Worm (Caenorhabditis elegans) whole organism, L4 larva: Measurements from ENCODE around the gene slmp-1.
A peak's percentile ranks its signal among the peaks of the same experiment; 100 is the strongest.

Source experiments
- D1046.2 ChIP-seq: fragments of 200-800 bp; sonication (Bioruptor generic); IDR thresholded peaks from 2 replicates; pipeline ENCODE4 v1.3.6; 2022; ENCODE audit warnings: missing genetic modification characterization, missing compliant biosample characterization
- F10B5.3 ChIP-seq: sonication (generic microtip); optimal IDR thresholded peaks from 2 replicates; lab custom pipeline; 2016; ENCODE audit warnings: mild to moderate bottlenecking, missing genetic modification characterization, missing compliant biosample characterization
- F26F4.8 ChIP-seq: fragments of 200-800 bp; sonication (Bioruptor generic); conservative IDR thresholded peaks from 2 replicates; pipeline ENCODE4 v1.3.6; 2022; ENCODE audit warnings: missing genetic modification characterization, missing compliant biosample characterization
- F37D6.2 ChIP-seq: sonication (generic microtip); optimal IDR thresholded peaks from 2 replicates; lab custom pipeline; 2016; ENCODE audit warnings: mild to moderate bottlenecking, missing genetic modification characterization, missing compliant biosample characterization
- R02D3.7 ChIP-seq: fragments of 150-350 bp; sonication (generic microtip); optimal IDR thresholded peaks from 3 replicates; lab custom pipeline; 2014; ENCODE audit warnings: missing biosample characterization, missing genetic modification characterization
- T26A8.4 ChIP-seq: fragments of 200-800 bp; sonication (Bioruptor generic); IDR thresholded peaks from 2 replicates; pipeline ENCODE4 v1.3.6; 2022; ENCODE audit warnings: missing genetic modification characterization, missing compliant biosample characterization
- Y48G9A.11 ChIP-seq: fragments of 200-800 bp; sonication (Bioruptor generic); IDR thresholded peaks from 2 replicates; pipeline ENCODE4 v1.3.6; 2022; ENCODE audit warnings: missing genetic modification reagents, missing genetic modification characterization, missing compliant biosample characterization
- Y5F2A.4 ChIP-seq: fragments of 200-800 bp; sonication (Bioruptor generic); optimal IDR thresholded peaks from 2 replicates; lab custom pipeline; 2018; ENCODE audit warnings: mild to moderate bottlenecking, missing genetic modification characterization, missing compliant biosample characterization
- Y75B8A.6 ChIP-seq: fragments of 200-800 bp; sonication (Bioruptor generic); IDR thresholded peaks from 2 replicates; pipeline ENCODE4 v1.3.6; 2022; ENCODE audit warnings: missing genetic modification reagents, missing genetic modification characterization, missing compliant biosample characterization
- ZK337.2 ChIP-seq: fragments of 200-800 bp; sonication (Bioruptor generic); IDR thresholded peaks from 2 replicates; pipeline ENCODE4 v1.3.6; 2022; ENCODE audit warnings: missing genetic modification reagents, missing genetic modification characterization, missing compliant biosample characterization
- ZK546.5 ChIP-seq, 2 experiments: sonication (generic microtip); optimal IDR thresholded peaks; 2 replicates each; lab custom pipeline; 2017; ENCODE audit warnings: missing biosample characterization in 2 of 2, missing genetic modification characterization in 2 of 2
- aha-1 ChIP-seq: fragments of 150-350 bp; peaks from one replicate; lab custom pipeline; 2014; ENCODE audit warnings: missing biosample characterization, missing genetic modification characterization
- ama-1 ChIP-seq: fragments of 150-350 bp; optimal IDR thresholded peaks from 2 replicates; lab custom pipeline; 2014; ENCODE audit warnings: inconsistent platforms, mixed read lengths
- ceh-32 ChIP-seq: sonication (generic microtip); optimal IDR thresholded peaks from 2 replicates; lab custom pipeline; 2016; ENCODE audit warnings: mild to moderate bottlenecking, missing genetic modification characterization, missing compliant biosample characterization; ENCODE audit not compliant: poor library complexity
- ceh-44 ChIP-seq: fragments of 200-800 bp; sonication (Bioruptor generic); IDR thresholded peaks from 2 replicates; pipeline ENCODE4 v1.3.6; 2022; ENCODE audit warnings: missing genetic modification reagents, missing genetic modification characterization, missing compliant biosample characterization
- ceh-62 ChIP-seq: sonication (generic microtip); optimal IDR thresholded peaks from 2 replicates; lab custom pipeline; 2017; ENCODE audit warnings: missing biosample characterization, missing genetic modification characterization
- ces-1 ChIP-seq: fragments of 150-350 bp; sonication (generic microtip); optimal IDR thresholded peaks from 4 replicates; lab custom pipeline; 2014; ENCODE audit warnings: missing biosample characterization, missing genetic modification reagents, missing genetic modification characterization
- cey-2 ChIP-seq: sonication (generic microtip); optimal IDR thresholded peaks from 3 replicates; lab custom pipeline; 2017; ENCODE audit warnings: missing genetic modification characterization, mild to moderate bottlenecking, missing compliant biosample characterization, antibody characterized with exemption, borderline replicate concordance; ENCODE audit not compliant: insufficient read depth
- daf-19 ChIP-seq: fragments of 200-800 bp; sonication (Bioruptor generic); conservative IDR thresholded peaks from 2 replicates; pipeline ENCODE4 v1.3.6; 2022; ENCODE audit warnings: missing genetic modification characterization, missing compliant biosample characterization
- dmd-6 ChIP-seq: fragments of 200-800 bp; sonication (Bioruptor generic); IDR thresholded peaks from 2 replicates; pipeline ENCODE4 v1.3.6; 2022; ENCODE audit warnings: missing genetic modification reagents, missing genetic modification characterization, missing compliant biosample characterization
- duxl-1 ChIP-seq: sonication (generic microtip); optimal IDR thresholded peaks from 2 replicates; lab custom pipeline; 2016; ENCODE audit warnings: mild to moderate bottlenecking, missing genetic modification characterization, moderate library complexity, missing compliant biosample characterization; ENCODE audit not compliant: poor library complexity
- dve-1 ChIP-seq: sonication (generic microtip); optimal IDR thresholded peaks from 2 replicates; lab custom pipeline; 2017; ENCODE audit warnings: antibody characterized with exemption, mild to moderate bottlenecking, missing genetic modification characterization, missing compliant biosample characterization; ENCODE audit not compliant: insufficient read depth
- egl-27 ChIP-seq: sonication (generic microtip); optimal IDR thresholded peaks from 3 replicates; lab custom pipeline; 2017; ENCODE audit warnings: missing biosample characterization, missing genetic modification reagents, missing genetic modification characterization
- fkh-10 ChIP-seq: fragments of 150-350 bp; optimal IDR thresholded peaks from 2 replicates; lab custom pipeline; 2014; ENCODE audit warnings: missing biosample characterization, missing genetic modification reagents, missing genetic modification characterization
- fos-1 ChIP-seq: fragments of 150-350 bp; optimal IDR thresholded peaks from 2 replicates; lab custom pipeline; 2014; ENCODE audit warnings: missing biosample characterization, missing genetic modification characterization
- gei-8 ChIP-seq: fragments of 200-800 bp; sonication (Bioruptor generic); optimal IDR thresholded peaks from 2 replicates; lab custom pipeline; 2018; ENCODE audit warnings: mild to moderate bottlenecking, missing genetic modification characterization, missing compliant biosample characterization
- lin-1 ChIP-seq: fragments of 200-800 bp; sonication (Bioruptor generic); IDR thresholded peaks from 2 replicates; pipeline ENCODE4 v1.3.6; 2022; ENCODE audit warnings: missing genetic modification reagents, missing genetic modification characterization, missing compliant biosample characterization
- lin-15B ChIP-seq: fragments of 150-350 bp; sonication (generic microtip); optimal IDR thresholded peaks from 3 replicates; lab custom pipeline; 2014; ENCODE audit warnings: missing biosample characterization, missing genetic modification characterization
- lin-39 ChIP-seq: fragments of 150-350 bp; optimal IDR thresholded peaks from 2 replicates; lab custom pipeline; 2014; ENCODE audit warnings: missing biosample characterization, missing genetic modification reagents, missing genetic modification characterization
- madf-9 ChIP-seq: fragments of 200-800 bp; sonication (Bioruptor generic); conservative IDR thresholded peaks from 2 replicates; pipeline ENCODE4 v1.3.6; 2022; ENCODE audit warnings: missing genetic modification reagents, missing genetic modification characterization, missing compliant biosample characterization
- mep-1 ChIP-seq: fragments of 150-350 bp; sonication (generic microtip); optimal IDR thresholded peaks from 3 replicates; lab custom pipeline; 2014; ENCODE audit warnings: missing biosample characterization, missing genetic modification characterization
- mxl-3 ChIP-seq: fragments of 200-800 bp; sonication (Bioruptor generic); optimal IDR thresholded peaks from 2 replicates; lab custom pipeline; 2018; ENCODE audit warnings: mild to moderate bottlenecking, missing genetic modification characterization, missing compliant biosample characterization
- nhr-10 ChIP-seq: fragments of 150-350 bp; optimal IDR thresholded peaks from 2 replicates; lab custom pipeline; 2014; ENCODE audit warnings: missing biosample characterization, missing genetic modification characterization
- nhr-102 ChIP-seq: sonication (generic microtip); optimal IDR thresholded peaks from 2 replicates; lab custom pipeline; 2016; ENCODE audit warnings: mild to moderate bottlenecking, missing genetic modification characterization, moderate library complexity, missing compliant biosample characterization
- nhr-11 ChIP-seq: fragments of 150-350 bp; optimal IDR thresholded peaks from 2 replicates; lab custom pipeline; 2014; ENCODE audit warnings: missing biosample characterization, missing genetic modification characterization
- nhr-25 ChIP-seq: sonication (generic microtip); optimal IDR thresholded peaks from 2 replicates; lab custom pipeline; 2017; ENCODE audit warnings: missing genetic modification characterization, mild to moderate bottlenecking, missing compliant biosample characterization, antibody characterized with exemption, moderate library complexity, borderline replicate concordance; ENCODE audit not compliant: insufficient read depth
- nhr-28 ChIP-seq: fragments of 150-350 bp; optimal IDR thresholded peaks from 2 replicates; lab custom pipeline; 2014; ENCODE audit warnings: missing biosample characterization, missing genetic modification characterization
- nhr-76 ChIP-seq: fragments of 150-350 bp; optimal IDR thresholded peaks from 2 replicates; lab custom pipeline; 2014; ENCODE audit warnings: missing biosample characterization, missing genetic modification characterization
- php-3 ChIP-seq: fragments of 200-800 bp; sonication (Bioruptor generic); IDR thresholded peaks from 2 replicates; pipeline ENCODE4 v1.3.6; 2022; ENCODE audit warnings: missing genetic modification reagents, missing genetic modification characterization, missing compliant biosample characterization
- pqm-1 ChIP-seq: sonication (generic microtip); optimal IDR thresholded peaks from 2 replicates; lab custom pipeline; 2017; ENCODE audit warnings: missing biosample characterization, missing genetic modification characterization
- rbr-2 ChIP-seq: sonication (generic microtip); optimal IDR thresholded peaks from 2 replicates; lab custom pipeline; 2016; ENCODE audit warnings: missing genotype, missing genetic modification characterization, missing compliant biosample characterization
- saeg-2 ChIP-seq: fragments of 200-800 bp; sonication (Bioruptor generic); IDR thresholded peaks from 2 replicates; pipeline ENCODE4 v1.3.6; 2022; ENCODE audit warnings: missing genetic modification reagents, missing genetic modification characterization, missing compliant biosample characterization
- sdz-12 ChIP-seq: fragments of 200-800 bp; sonication (Bioruptor generic); optimal IDR thresholded peaks from 2 replicates; lab custom pipeline; 2018; ENCODE audit warnings: mild to moderate bottlenecking, missing genetic modification characterization, missing compliant biosample characterization
- tag-97 ChIP-seq: fragments of 200-800 bp; sonication (Bioruptor generic); IDR thresholded peaks from 2 replicates; pipeline ENCODE4 v1.3.6; 2022; ENCODE audit warnings: missing genetic modification characterization, missing compliant biosample characterization
- tra-1 ChIP-seq: fragments of 200-800 bp; sonication (Bioruptor generic); IDR thresholded peaks from 2 replicates; pipeline ENCODE4 v1.3.6; 2022; ENCODE audit warnings: missing genetic modification reagents, missing genetic modification characterization, missing compliant biosample characterization
- unc-39 ChIP-seq: sonication (generic microtip); optimal IDR thresholded peaks from 2 replicates; lab custom pipeline; 2017; ENCODE audit warnings: missing biosample characterization, missing genetic modification characterization
- zfp-3 ChIP-seq: fragments of 200-800 bp; sonication (Bioruptor generic); conservative IDR thresholded peaks from 2 replicates; pipeline ENCODE4 v1.3.6; 2022; ENCODE audit warnings: missing genetic modification reagents, missing genetic modification characterization, missing compliant biosample characterization
- zip-2 ChIP-seq: fragments of 150-350 bp; optimal IDR thresholded peaks from 2 replicates; lab custom pipeline; 2014; ENCODE audit warnings: missing biosample characterization, missing genetic modification characterization
- ztf-11 ChIP-seq: fragments of 150-350 bp; optimal IDR thresholded peaks from 2 replicates; lab custom pipeline; 2014; ENCODE audit warnings: missing biosample characterization, missing genetic modification characterization

The slmp-1 gene

DNA sequence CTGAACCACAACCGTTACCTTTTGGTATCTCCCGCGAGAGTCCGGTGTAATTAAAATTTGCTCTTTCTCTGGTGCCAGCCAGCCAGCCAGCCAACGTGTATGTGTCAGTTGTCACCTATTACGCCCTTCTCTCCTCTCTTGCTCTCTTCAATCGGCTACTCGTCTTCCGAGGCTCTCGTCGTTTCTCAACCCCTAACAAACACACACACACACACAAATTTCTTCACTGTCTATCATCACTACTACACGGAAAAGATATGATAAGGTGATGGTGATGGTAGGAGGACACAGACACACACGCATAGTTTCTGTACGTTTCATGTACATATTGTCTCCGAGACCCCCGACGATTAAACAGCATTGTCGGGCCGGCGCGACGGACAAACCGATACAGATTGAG lies 18.1 kb downstream of the slmp-1 start (continued):
- peak; percentile 60 for TF ChIP-seq dve-1
- TF ChIP-seq D1046.2 (GFP tag; lab: Robert Waterston, UW): no peak
- no peak for TF ChIP-seq nhr-25 (tag; lab: Kevin White, UChicago)
- TF ChIP-seq egl-27 (tag; lab: Kevin White, UChicago): no peak
- TF ChIP-seq ZK546.5 (tag; optimal IDR thresholded peaks at IDR 0.05; lab: Kevin White, UChicago): no peak
- no peak for TF ChIP-seq ztf-11 (tag; lab: Kevin White, UChicago)
- no peak for TF ChIP-seq F26F4.8 (GFP tag; lab: Robert Waterston, UW)
- no peak for TF ChIP-seq fkh-10 (GFP tag; lab: Kevin White, UChicago)
- TF ChIP-seq rbr-2 (tag; lab: Kevin White, UChicago): no peak
- TF ChIP-seq nhr-76 (tag; lab: Kevin White, UChicago): no peak
- TF ChIP-seq nhr-28 (tag; lab: Kevin White, UChicago): peak; percentile 94
- peak; percentile 20 for TF ChIP-seq nhr-11 (tag; lab: Kevin White, UChicago)
- TF ChIP-seq madf-9 (GFP tag; lab: Robert Waterston, UW): no peak
- TF ChIP-seq nhr-102 (tag; lab: Kevin White, UChicago): no peak
- no peak for TF ChIP-seq zfp-3
- TF ChIP-seq ceh-62 (tag; lab: Kevin White, UChicago): no peak
- TF ChIP-seq mep-1 (tag; lab: Kevin White, UChicago): peak; percentile 14
- TF ChIP-seq Y75B8A.6: no peak
- no peak for TF ChIP-seq ceh-32 (tag; lab: Kevin White, UChicago)
- TF ChIP-seq ceh-44 (GFP tag; lab: Robert Waterston, UW): no peak
- TF ChIP-seq zip-2 (tag; lab: Kevin White, UChicago): no peak

DNA sequence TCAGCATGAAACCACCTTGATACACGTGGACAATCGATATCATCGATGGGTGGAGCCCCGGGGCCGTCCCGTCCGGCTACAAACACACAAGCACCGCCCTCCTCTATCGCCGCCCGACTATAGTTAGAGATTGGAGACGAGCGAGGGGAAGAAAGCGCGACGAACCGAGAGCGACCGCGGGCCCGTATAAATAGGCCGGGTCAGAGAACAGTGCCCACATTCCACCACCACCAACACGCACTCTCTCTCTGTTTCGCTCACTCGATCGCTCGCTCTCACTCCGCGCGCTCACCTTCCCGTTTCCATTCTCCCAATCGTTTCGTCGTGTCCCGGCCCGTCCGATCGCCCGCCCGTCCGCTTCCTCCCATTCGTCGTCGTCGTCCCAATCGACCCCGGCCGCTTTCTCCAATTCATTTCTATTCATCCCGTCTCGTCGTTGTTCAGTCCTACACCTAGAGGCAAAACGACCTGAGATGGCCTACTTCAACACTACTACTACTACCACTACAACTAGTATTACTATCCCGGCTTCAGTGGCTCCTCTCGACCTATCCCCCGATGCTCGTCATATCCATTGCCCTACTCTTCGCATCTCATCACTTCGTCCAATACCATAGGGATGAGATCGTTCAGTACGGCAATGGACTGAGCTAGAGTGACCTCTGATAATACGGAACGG lies 19.3 kb downstream of the slmp-1 start:
- no peak for TF ChIP-seq D1046.2 (GFP tag; lab: Robert Waterston, UW)
- no peak for TF ChIP-seq Y75B8A.6
- 0 out of 2 replicates have a peak, but pooled peaks have one; percentile 42 for TF ChIP-seq php-3 (GFP tag; lab: Robert Waterston, UW)
- no peak for TF ChIP-seq sdz-12 (GFP tag; lab: Kevin White, UChicago)
- TF ChIP-seq pqm-1 (tag; lab: Kevin White, UChicago): no peak
- TF ChIP-seq lin-39 (tag; lab: Kevin White, UChicago): no peak
- TF ChIP-seq ztf-11 (tag; lab: Kevin White, UChicago): no peak
- no peak for TF ChIP-seq F10B5.3 (tag; lab: Kevin White, UChicago)
- no peak for TF ChIP-seq lin-15B (tag; lab: Kevin White, UChicago)
- no peak for TF ChIP-seq Y5F2A.4 (GFP tag; lab: Kevin White, UChicago)
- peak; percentile 37 for TF ChIP-seq ama-1
- TF ChIP-seq fos-1 (tag; lab: Kevin White, UChicago): no peak
- no peak for TF ChIP-seq cey-2 (tag; lab: Kevin White, UChicago)
- TF ChIP-seq T26A8.4: peak; percentile 65; the same call in 1 of the 2 replicates
- TF ChIP-seq ZK337.2 (GFP tag; lab: Robert Waterston, UW): no peak
- TF ChIP-seq saeg-2: no peak
- peak; percentile 39 for TF ChIP-seq nhr-10 (tag; lab: Kevin White, UChicago)
- TF ChIP-seq tra-1 (GFP tag; lab: Robert Waterston, UW): no peak
- TF ChIP-seq lin-1 (GFP tag; lab: Robert Waterston, UW): no peak
- no peak for TF ChIP-seq F37D6.2 (tag; lab: Kevin White, UChicago)
- no peak for TF ChIP-seq tag-97
- TF ChIP-seq unc-39 (tag; lab: Kevin White, UChicago): no peak
- no peak for TF ChIP-seq ceh-62 (tag; lab: Kevin White, UChicago)
- TF ChIP-seq aha-1 (tag; lab: Kevin White, UChicago): peak; percentile 93
- TF ChIP-seq Y48G9A.11 (GFP tag; lab: Robert Waterston, UW): no peak
- TF ChIP-seq R02D3.7 (tag; lab: Kevin White, UChicago): no peak
- TF ChIP-seq ces-1 (GFP tag; lab: Kevin White, UChicago): no peak
- peak; percentile 94 for TF ChIP-seq mxl-3 (GFP tag; lab: Kevin White, UChicago)
- TF ChIP-seq daf-19 (GFP tag; lab: Robert Waterston, UW): no peak
- no peak for TF ChIP-seq gei-8 (GFP tag; lab: Kevin White, UChicago)
- TF ChIP-seq zfp-3: no peak
- peak; percentile 72 for TF ChIP-seq dmd-6
- TF ChIP-seq duxl-1 (tag; lab: Kevin White, UChicago): peak; percentile 11
